Fruit fly (Drosophila melanogaster): ENCODE data around the gene CG11655.

- TF ChIP-seq CG8478 (optimal IDR thresholded peaks at IDR 0.05) (no peak), psq (optimal IDR thresholded peaks at IDR 0.05) (no peak)
Observed at dm6 chrX:15441245-15441644, 12.0 kb upstream of the CG11655 start, which contains the start of gene Cngl.

Data from whole organism.